Fruit fly (Drosophila melanogaster): ENCODE results near the gene PLCXD.

PLCXD gene

dm6 chr2L:12081118-12081665 is 32.0 kb downstream of the PLCXD start:
- TF ChIP-seq D1 (tag; optimal IDR thresholded peaks at IDR 0.05), result no peak
- no peak for TF ChIP-seq Pif1A (GFP tag; optimal IDR thresholded peaks at IDR 0.05)
- TF ChIP-seq gl (tag; optimal IDR thresholded peaks at IDR 0.05), result no peak
- TF ChIP-seq CG10348 (GFP tag; IDR thresholded peaks at IDR 0.05), result no peak
- no peak for TF ChIP-seq CG4496 (GFP tag; IDR thresholded peaks at IDR 0.05)

dm6 chr2L:12085010-12085409 is 35.8 kb downstream of the PLCXD start:
- TF ChIP-seq Snoo (tag; optimal IDR thresholded peaks at IDR 0.05) (no peak), CG12605 (GFP tag; IDR thresholded peaks at IDR 0.05) (no peak), CG9948 (tag; optimal IDR thresholded peaks at IDR 0.05) (no peak), CG4496 (GFP tag; IDR thresholded peaks at IDR 0.05) (no peak), Ets98B (GFP tag; IDR thresholded peaks at IDR 0.05) (no peak), CG15710 (tag; optimal IDR thresholded peaks at IDR 0.05) (no peak), Pif1A (GFP tag; optimal IDR thresholded peaks at IDR 0.05) (no peak), CG14655 (GFP tag; optimal IDR thresholded peaks at IDR 0.05) (no peak), CG8159 (tag; optimal IDR thresholded peaks at IDR 0.05) (no peak), CG10348 (GFP tag; IDR thresholded peaks at IDR 0.05) (no peak), fd96Ca (GFP tag; IDR thresholded peaks at IDR 0.05) (no peak), CG34367 (tag; optimal IDR thresholded peaks at IDR 0.05) (no peak), CG13204 (GFP tag; optimal IDR thresholded peaks at IDR 0.05) (no peak), D1 (tag; optimal IDR thresholded peaks at IDR 0.05) (no peak), EcR (GFP tag; optimal IDR thresholded peaks at IDR 0.05) (no peak)

- TF ChIP-seq Pif1A (GFP tag; optimal IDR thresholded peaks at IDR 0.05) (no peak), CG15710 (tag; optimal IDR thresholded peaks at IDR 0.05) (no peak), CG8159 (tag; optimal IDR thresholded peaks at IDR 0.05) (no peak), CG34367 (tag; optimal IDR thresholded peaks at IDR 0.05) (no peak), CG10348 (GFP tag; IDR thresholded peaks at IDR 0.05) (no peak), Snoo (tag; optimal IDR thresholded peaks at IDR 0.05) (no peak)
Observed at dm6 chr2L:12085619-12086171, 36.5 kb downstream of the PLCXD start, which contains the start of gene prd. prd (minus strand) TSS chr2L:12085827.

- no peak for TF ChIP-seq CG10348 (GFP tag; IDR thresholded peaks at IDR 0.05)
- TF ChIP-seq CG15710 (tag; optimal IDR thresholded peaks at IDR 0.05), result no peak
Observed at dm6 chr2L:12087442-12087841, 38.2 kb downstream of the PLCXD start.

- TF ChIP-seq rn (GFP tag; IDR thresholded peaks at IDR 0.05) (no peak), CG12605 (GFP tag; IDR thresholded peaks at IDR 0.05) (no peak), CG8159 (tag; optimal IDR thresholded peaks at IDR 0.05) (no peak), D1 (tag; optimal IDR thresholded peaks at IDR 0.05) (no peak), Snoo (tag; optimal IDR thresholded peaks at IDR 0.05) (no peak), CG4496 (GFP tag; IDR thresholded peaks at IDR 0.05) (no peak), CG14655 (GFP tag; optimal IDR thresholded peaks at IDR 0.05) (no peak), CG32121 (GFP tag; IDR thresholded peaks at IDR 0.05) (no peak), Pif1B (GFP tag; optimal IDR thresholded peaks at IDR 0.05) (no peak), Pif1A (GFP tag; optimal IDR thresholded peaks at IDR 0.05) (no peak), CG17806 (tag; optimal IDR thresholded peaks at IDR 0.05) (no peak), EcR (GFP tag; optimal IDR thresholded peaks at IDR 0.05) (no peak), gl (tag; optimal IDR thresholded peaks at IDR 0.05) (no peak), CG10348 (GFP tag; IDR thresholded peaks at IDR 0.05) (no peak), CG8301 (tag; optimal IDR thresholded peaks at IDR 0.05) (no peak), Ets98B (GFP tag; IDR thresholded peaks at IDR 0.05) (no peak)
Observed at dm6 chr2L:12089145-12089544, 39.9 kb downstream of the PLCXD start.

dm6 chr2L:12091522-12091921 is 42.3 kb downstream of the PLCXD start, which contains the start of gene Pex19:
Pex19 (plus strand) TSS chr2L:12091822.
- TF ChIP-seq CG15710 (tag; optimal IDR thresholded peaks at IDR 0.05), result no peak
- no peak for TF ChIP-seq Ets98B (GFP tag; IDR thresholded peaks at IDR 0.05)
- no peak for TF ChIP-seq CG4496 (GFP tag; IDR thresholded peaks at IDR 0.05)
- TF ChIP-seq CG10348 (GFP tag; IDR thresholded peaks at IDR 0.05), result no peak

dm6 chr2L:12092041-12092440 is 42.8 kb downstream of the PLCXD start:
- TF ChIP-seq Pif1A (GFP tag; optimal IDR thresholded peaks at IDR 0.05) (no peak), Snoo (tag; optimal IDR thresholded peaks at IDR 0.05) (no peak), Ets98B (GFP tag; IDR thresholded peaks at IDR 0.05) (no peak), CG9948 (tag; optimal IDR thresholded peaks at IDR 0.05) (no peak), CG10348 (GFP tag; IDR thresholded peaks at IDR 0.05) (no peak), CG34367 (tag; optimal IDR thresholded peaks at IDR 0.05) (no peak), CG8159 (tag; optimal IDR thresholded peaks at IDR 0.05) (no peak), CG12605 (GFP tag; IDR thresholded peaks at IDR 0.05) (no peak)
